Fruit fly (Drosophila melanogaster) whole organism, embryonic: ENCODE data around the gene Ssl2.
A peak's percentile ranks its signal among the peaks of the same experiment; 100 is the strongest.

Source experiments
- Aef1 ChIP-seq: fragments of 200-800 bp; sonication (Bioruptor generic); IDR thresholded peaks from 3 replicates; pipeline ENCODE4 v1.3.6; 2022; ENCODE audit warnings: missing biosample characterization, missing genetic modification characterization
- B-H1 ChIP-seq: fragments of 200-800 bp; sonication (Bioruptor generic); IDR thresholded peaks from 3 replicates; pipeline ENCODE4 v1.3.6; 2022; ENCODE audit warnings: missing biosample characterization, missing genetic modification characterization
- Blimp-1 ChIP-seq: fragments of 200-800 bp; sonication (Bioruptor generic); optimal IDR thresholded peaks from 3 replicates; lab custom pipeline; 2018; ENCODE audit warnings: missing biosample characterization, missing genetic modification characterization, mild to moderate bottlenecking, moderate library complexity, missing genetic modification reagents
- CG10274 ChIP-seq: fragments of 200-800 bp; sonication (Bioruptor generic); optimal IDR thresholded peaks from 3 replicates; lab custom pipeline; 2017; ENCODE audit warnings: missing biosample characterization, mild to moderate bottlenecking, missing genetic modification characterization
- CG10462 ChIP-seq: fragments of 200-800 bp; sonication (Bioruptor generic); optimal IDR thresholded peaks from 2 replicates; lab custom pipeline; 2016; ENCODE audit warnings: missing biosample characterization, missing genetic modification characterization
- CG11504 ChIP-seq: fragments of 200-800 bp; sonication (Bioruptor generic); optimal IDR thresholded peaks from 3 replicates; lab custom pipeline; 2019; ENCODE audit warnings: missing biosample characterization, mild to moderate bottlenecking, missing genetic modification characterization, moderate library complexity
- CG11696 ChIP-seq: fragments of 200-800 bp; sonication (Bioruptor generic); IDR thresholded peaks from 2 replicates; pipeline ENCODE4 v1.3.6; 2022; ENCODE audit warnings: missing biosample characterization, missing genetic modification characterization
- CG12219 ChIP-seq: fragments of 200-800 bp; sonication (Bioruptor generic); optimal IDR thresholded peaks from 3 replicates; lab custom pipeline; 2018; ENCODE audit warnings: missing biosample characterization, mild to moderate bottlenecking, missing genetic modification characterization
- CG12744 ChIP-seq: fragments of 200-800 bp; sonication (Bioruptor generic); optimal IDR thresholded peaks from 2 replicates; lab custom pipeline; 2016; ENCODE audit warnings: missing biosample characterization, missing genetic modification characterization
- CG13287 ChIP-seq: fragments of 200-800 bp; sonication (Bioruptor generic); IDR thresholded peaks from 2 replicates; pipeline ENCODE4 v1.3.6; 2022; ENCODE audit warnings: missing biosample characterization, missing genetic modification characterization; ENCODE audit not compliant: partially characterized antibody
- CG14014 ChIP-seq: fragments of 200-800 bp; sonication (Bioruptor generic); IDR thresholded peaks from 2 replicates; pipeline ENCODE4 v1.3.6; 2022; ENCODE audit warnings: missing biosample characterization, missing genetic modification characterization
- CG14710 ChIP-seq: fragments of 200-800 bp; sonication (Bioruptor generic); optimal IDR thresholded peaks from 3 replicates; lab custom pipeline; 2019; ENCODE audit warnings: missing biosample characterization, mild to moderate bottlenecking, missing genetic modification characterization, moderate library complexity
- CG17802 ChIP-seq: fragments of 200-800 bp; sonication (Bioruptor generic); optimal IDR thresholded peaks from 2 replicates; lab custom pipeline; 2018; ENCODE audit warnings: missing biosample characterization, mild to moderate bottlenecking, missing genetic modification characterization, moderate library complexity
- CG18262 ChIP-seq: fragments of 200-800 bp; optimal IDR thresholded peaks from 3 replicates; lab custom pipeline; 2019; ENCODE audit warnings: missing biosample characterization, mild to moderate bottlenecking, missing genetic modification characterization, moderate library complexity
- CG1832 ChIP-seq: fragments of 200-800 bp; sonication (Bioruptor generic); optimal IDR thresholded peaks from 2 replicates; lab custom pipeline; 2017; ENCODE audit warnings: missing biosample characterization, mild to moderate bottlenecking, missing genetic modification characterization, inconsistent platforms
- CG2120 ChIP-seq: fragments of 200-800 bp; sonication (Bioruptor generic); optimal IDR thresholded peaks from 3 replicates; lab custom pipeline; 2016; ENCODE audit warnings: missing biosample characterization, missing genetic modification characterization
- CG31365 ChIP-seq: fragments of 200-800 bp; sonication (Bioruptor generic); optimal IDR thresholded peaks from 2 replicates; lab custom pipeline; 2018; ENCODE audit warnings: missing biosample characterization, mild to moderate bottlenecking, missing genetic modification characterization
- CG31388 ChIP-seq: fragments of 200-800 bp; sonication (Bioruptor generic); optimal IDR thresholded peaks from 2 replicates; lab custom pipeline; 2016; ENCODE audit warnings: missing biosample characterization, missing genetic modification characterization
- CG32767 ChIP-seq: fragments of 200-800 bp; sonication (Bioruptor generic); IDR thresholded peaks from 2 replicates; pipeline ENCODE4 v1.3.6; 2022; ENCODE audit warnings: missing biosample characterization, missing genetic modification characterization
- CG3995 ChIP-seq: fragments of 200-800 bp; sonication (Bioruptor generic); optimal IDR thresholded peaks from 3 replicates; lab custom pipeline; 2016; ENCODE audit warnings: missing biosample characterization, missing genetic modification characterization
- CG43689 ChIP-seq: fragments of 200-800 bp; sonication (Bioruptor generic); IDR thresholded peaks from 2 replicates; pipeline ENCODE4 v1.3.6; 2022; ENCODE audit warnings: missing biosample characterization, missing genetic modification characterization
- CG7745 ChIP-seq: fragments of 200-800 bp; sonication (Bioruptor generic); optimal IDR thresholded peaks from 2 replicates; lab custom pipeline; 2018; ENCODE audit warnings: missing biosample characterization, mild to moderate bottlenecking, missing genetic modification characterization, moderate library complexity
- CG9932 ChIP-seq: fragments of 200-800 bp; sonication (Bioruptor generic); IDR thresholded peaks from 2 replicates; pipeline ENCODE4 v1.3.6; 2022; ENCODE audit warnings: missing biosample characterization, missing genetic modification characterization
- Ets97D ChIP-seq: fragments of 200-800 bp; sonication (Bioruptor generic); optimal IDR thresholded peaks from 3 replicates; lab custom pipeline; 2016; ENCODE audit warnings: missing biosample characterization, missing genetic modification characterization
- H15 ChIP-seq: fragments of 200-800 bp; sonication (Bioruptor generic); IDR thresholded peaks from 3 replicates; pipeline ENCODE4 v1.3.6; 2022; ENCODE audit warnings: missing biosample characterization, missing genetic modification characterization
- Hmr ChIP-seq: fragments of 200-800 bp; sonication (Bioruptor generic); optimal IDR thresholded peaks from 3 replicates; lab custom pipeline; 2017; ENCODE audit warnings: mild to moderate bottlenecking, missing biosample characterization, missing genetic modification reagents, missing genetic modification characterization
- Hmx ChIP-seq: fragments of 200-800 bp; sonication (Bioruptor generic); optimal IDR thresholded peaks from 2 replicates; lab custom pipeline; 2016; ENCODE audit warnings: missing biosample characterization, missing genetic modification characterization
- Hr39 ChIP-seq: fragments of >200 bp; optimal IDR thresholded peaks from 2 replicates; lab custom pipeline; 2017
- cad ChIP-seq: fragments of >200 bp; optimal IDR thresholded peaks from 2 replicates; lab custom pipeline; 2017; ENCODE audit warnings: missing biosample characterization, missing genetic modification characterization
- crp ChIP-seq, 2 experiments: fragments of 200-800 bp; sonication (Bioruptor generic); optimal IDR thresholded peaks; 2 replicates in 1 of 2; 3 replicates in 1 of 2; lab custom pipeline; 2017; ENCODE audit warnings: missing biosample characterization in 2 of 2, missing genetic modification characterization in 2 of 2, mild to moderate bottlenecking in 1 of 2, moderate library complexity in 1 of 2
- cwo ChIP-seq: fragments of 200-800 bp; sonication (Bioruptor generic); optimal IDR thresholded peaks from 3 replicates; lab custom pipeline; 2017; ENCODE audit warnings: missing biosample characterization, missing genetic modification characterization, mild to moderate bottlenecking, moderate library complexity, missing genetic modification reagents
- dan ChIP-seq: fragments of 200-800 bp; sonication (Bioruptor generic); IDR thresholded peaks from 2 replicates; pipeline ENCODE4 v1.3.6; 2022; ENCODE audit warnings: missing biosample characterization, missing genetic modification characterization
- fru ChIP-seq: fragments of >200 bp; optimal IDR thresholded peaks from 2 replicates; lab custom pipeline; 2017
- gcm ChIP-seq: fragments of 200-800 bp; sonication (Bioruptor generic); optimal IDR thresholded peaks from 2 replicates; lab custom pipeline; 2019; ENCODE audit warnings: missing biosample characterization, mild to moderate bottlenecking, missing genetic modification characterization, moderate library complexity
- hb ChIP-seq: fragments of 200-800 bp; sonication (Bioruptor generic); IDR thresholded peaks from 3 replicates; pipeline ENCODE4 v1.3.6; 2022; ENCODE audit warnings: missing biosample characterization, missing genetic modification characterization; ENCODE audit not compliant: partially characterized antibody
- insv ChIP-seq, 2 experiments: fragments of 200-800 bp; sonication (Bioruptor generic); optimal IDR thresholded peaks; 3 replicates each; lab custom pipeline; 2016 to 2018; ENCODE audit warnings: missing biosample characterization in 2 of 2, missing genetic modification characterization in 2 of 2
- kah ChIP-seq: fragments of 200-800 bp; sonication (Bioruptor generic); optimal IDR thresholded peaks from 2 replicates; lab custom pipeline; 2018; ENCODE audit warnings: missing biosample characterization, mild to moderate bottlenecking, missing genetic modification characterization
- klu ChIP-seq: fragments of 200-800 bp; sonication (Bioruptor generic); IDR thresholded peaks from 2 replicates; pipeline ENCODE4 v1.3.6; 2022; ENCODE audit warnings: missing biosample characterization, missing genetic modification characterization
- knrl ChIP-seq: fragments of 200-800 bp; sonication (Bioruptor generic); IDR thresholded peaks from 3 replicates; pipeline ENCODE4 v1.3.6; 2022; ENCODE audit warnings: missing biosample characterization, missing genetic modification characterization; ENCODE audit not compliant: partially characterized antibody
- lab ChIP-seq: fragments of 200-800 bp; sonication (Bioruptor generic); optimal IDR thresholded peaks from 3 replicates; lab custom pipeline; 2017; ENCODE audit warnings: missing biosample characterization, missing genetic modification characterization, mild to moderate bottlenecking, moderate library complexity, missing genetic modification reagents
- pan ChIP-seq, 4 experiments: fragments of >200 bp in 3 of 4; fragments of 200-800 bp in 1 of 4; sonication (Bioruptor generic) in 1 of 4; optimal IDR thresholded peaks in 3 of 4; IDR thresholded peaks in 1 of 4; 2 replicates each; pipeline versions ENCODE4 v1.3.6 to Lab custom; 2017 to 2022; ENCODE audit warnings: missing biosample characterization in 2 of 4, missing genetic modification characterization in 2 of 4, mixed read lengths in 1 of 4
- salm ChIP-seq: fragments of 200-800 bp; sonication (Bioruptor generic); optimal IDR thresholded peaks from 2 replicates; lab custom pipeline; 2018; ENCODE audit warnings: missing biosample characterization, mild to moderate bottlenecking, missing genetic modification characterization
- sens-2 ChIP-seq: fragments of 200-800 bp; sonication (Bioruptor generic); IDR thresholded peaks from 2 replicates; pipeline ENCODE4 v1.3.6; 2022; ENCODE audit warnings: missing biosample characterization, missing genetic modification characterization
- sim ChIP-seq: fragments of 200-800 bp; sonication (Bioruptor generic); IDR thresholded peaks from 2 replicates; pipeline ENCODE4 v1.3.6; 2022; ENCODE audit warnings: missing biosample characterization, missing genetic modification characterization
- sisA ChIP-seq: fragments of 200-800 bp; sonication (Bioruptor generic); IDR thresholded peaks from 2 replicates; pipeline ENCODE4 v1.3.6; 2022; ENCODE audit warnings: missing biosample characterization, missing genetic modification characterization
- sob ChIP-seq: fragments of 200-800 bp; sonication (Bioruptor generic); IDR thresholded peaks from 2 replicates; pipeline ENCODE4 v1.3.6; 2022; ENCODE audit warnings: missing biosample characterization, missing genetic modification characterization
- ssp ChIP-seq: fragments of 200-800 bp; sonication (Bioruptor generic); IDR thresholded peaks from 2 replicates; pipeline ENCODE4 v1.3.6; 2022; ENCODE audit warnings: missing biosample characterization, missing genetic modification characterization
- tap ChIP-seq: fragments of 200-800 bp; optimal IDR thresholded peaks from 3 replicates; lab custom pipeline; 2019; ENCODE audit warnings: missing biosample characterization, mild to moderate bottlenecking, missing genetic modification characterization, moderate library complexity
- tin ChIP-seq: fragments of 200-800 bp; sonication (Bioruptor generic); optimal IDR thresholded peaks from 3 replicates; lab custom pipeline; 2016; ENCODE audit warnings: missing biosample characterization, missing genetic modification characterization
- vfl ChIP-seq: fragments of 200-800 bp; sonication (Bioruptor generic); optimal IDR thresholded peaks from 2 replicates; lab custom pipeline; 2016; ENCODE audit warnings: missing biosample characterization, missing genetic modification characterization

The Ssl2 gene

dm6 chr3R:29075631-29076398 is 43.4 kb upstream of the Ssl2 start (continued):
- TF ChIP-seq CG17802 (tag; lab: Kevin White, UChicago) (no peak), CG9932 (GFP tag; lab: Robert Waterston, UW) (no peak), insv (GFP tag; optimal IDR thresholded peaks at IDR 0.05; lab: Kevin White, UChicago) (no peak), hb (GFP tag; lab: Robert Waterston, UW) (no peak), CG13287 (GFP tag; lab: Robert Waterston, UW) (no peak), tin (GFP tag; lab: Kevin White, UChicago) (no peak), dan (GFP tag; lab: Robert Waterston, UW) (no peak), fru (lab: Kevin White, UChicago) (no peak), CG1832 (GFP tag; lab: Kevin White, UChicago) (no peak), crp (GFP tag; optimal IDR thresholded peaks at IDR 0.05; lab: Kevin White, UChicago) (no peak), CG7745 (tag; lab: Kevin White, UChicago) (no peak), Hmr (peak; percentile 25), CG2120 (GFP tag; lab: Kevin White, UChicago) (peak; percentile 47), CG18262 (no peak), knrl (GFP tag; lab: Robert Waterston, UW) (no peak), lab (GFP tag; lab: Kevin White, UChicago) (peak; percentile 31), kah (GFP tag; lab: Kevin White, UChicago) (no peak), CG10274 (no peak), sens-2 (GFP tag; lab: Robert Waterston, UW) (no peak), CG31365 (tag; lab: Kevin White, UChicago) (no peak), vfl (GFP tag; lab: Kevin White, UChicago) (no peak), sisA (GFP tag; lab: Robert Waterston, UW) (no peak), sob (0 out of 2 replicates have a peak, but pooled peaks have one; percentile 22), CG14014 (GFP tag; lab: Robert Waterston, UW) (0 out of 2 replicates have a peak, but pooled peaks have one; percentile 6), Blimp-1 (GFP tag; lab: Kevin White, UChicago) (peak; percentile 13), Aef1 (GFP tag; lab: Robert Waterston, UW) (no peak), gcm (no peak), Hr39 (no peak), pan (optimal IDR thresholded peaks at IDR 0.05; lab: Kevin White, UChicago) (no peak), pan (GFP tag; optimal IDR thresholded peaks at IDR 0.05 in 1 of 2, IDR thresholded peaks at IDR 0.05 in 1 of 2) (peak in 1 of 2 experiments; percentile 16), CG31388 (GFP tag; lab: Kevin White, UChicago) (no peak), cad (GFP tag; lab: Kevin White, UChicago) (no peak), CG12744 (GFP tag; lab: Kevin White, UChicago) (no peak), CG12219 (GFP tag; lab: Kevin White, UChicago) (no peak), CG11504 (tag; lab: Kevin White, UChicago) (peak; percentile 24), sim (GFP tag; lab: Robert Waterston, UW) (no peak), CG11696 (GFP tag; lab: Robert Waterston, UW) (peak; percentile 70), B-H1 (no peak), CG14710 (tag; lab: Kevin White, UChicago) (no peak), CG32767 (GFP tag; lab: Robert Waterston, UW) (0 out of 2 replicates have a peak, but pooled peaks have one; percentile 12), CG3995 (GFP tag; lab: Kevin White, UChicago) (no peak), CG10462 (GFP tag; lab: Kevin White, UChicago) (no peak), Ets97D (GFP tag; lab: Kevin White, UChicago) (no peak), ssp (GFP tag; lab: Robert Waterston, UW) (no peak), tap (no peak), H15 (GFP tag; lab: Robert Waterston, UW) (no peak), klu (GFP tag; lab: Robert Waterston, UW) (no peak), Hmx (no peak), cwo (GFP tag; lab: Kevin White, UChicago) (peak; percentile 24), salm (tag; lab: Kevin White, UChicago) (no peak), CG43689 (GFP tag; lab: Robert Waterston, UW) (no peak)
